Worm (Caenorhabditis elegans) whole organism, early embryonic: ENCODE measurements around the gene wdr-5.3.

Source experiments
- B0310.2 ChIP-seq: sonication (generic microtip); optimal IDR thresholded peaks from 2 replicates; lab custom pipeline; 2016; ENCODE audit warnings: mild to moderate bottlenecking, missing genetic modification characterization, missing compliant biosample characterization
- F13C5.2 ChIP-seq: sonication (generic microtip); optimal IDR thresholded peaks from 2 replicates; lab custom pipeline; 2017; ENCODE audit warnings: mild to moderate bottlenecking, missing genetic modification characterization, inconsistent platforms, missing compliant biosample characterization
- aly-1 ChIP-seq: sonication (generic microtip); optimal IDR thresholded peaks from 2 replicates; lab custom pipeline; 2016; ENCODE audit warnings: missing genetic modification characterization, missing compliant biosample characterization
- ama-1 ChIP-seq: fragments of 150-350 bp; optimal IDR thresholded peaks from 2 replicates; lab custom pipeline; 2014
- ceh-13 ChIP-seq: fragments of 200-800 bp; sonication (Bioruptor generic); optimal IDR thresholded peaks from 2 replicates; lab custom pipeline; 2018; ENCODE audit warnings: mild to moderate bottlenecking, missing genetic modification characterization, missing compliant biosample characterization
- ceh-36 ChIP-seq: sonication (generic microtip); optimal IDR thresholded peaks from 2 replicates; lab custom pipeline; 2016; ENCODE audit warnings: missing genetic modification characterization, inconsistent platforms, missing compliant biosample characterization
- ets-7 ChIP-seq: sonication (generic microtip); optimal IDR thresholded peaks from 2 replicates; lab custom pipeline; 2016; ENCODE audit warnings: missing genotype, missing genetic modification characterization, missing compliant biosample characterization
- flt-1 ChIP-seq: fragments of 200-800 bp; sonication (Bioruptor generic); IDR thresholded peaks from 2 replicates; pipeline ENCODE4 v1.3.6; 2022; ENCODE audit warnings: missing genetic modification characterization, missing compliant biosample characterization
- hmbx-1 ChIP-seq: sonication (generic microtip); optimal IDR thresholded peaks from 2 replicates; lab custom pipeline; 2016; ENCODE audit warnings: mild to moderate bottlenecking, missing genetic modification characterization, missing compliant biosample characterization
- hmg-4 ChIP-seq: fragments of 200-800 bp; sonication (Bioruptor generic); optimal IDR thresholded peaks from 2 replicates; lab custom pipeline; 2018; ENCODE audit warnings: mild to moderate bottlenecking, missing genetic modification characterization, missing compliant biosample characterization
- hnd-1 ChIP-seq: sonication (generic microtip); optimal IDR thresholded peaks from 2 replicates; lab custom pipeline; 2016; ENCODE audit warnings: missing genetic modification characterization, missing compliant biosample characterization
- pes-1 ChIP-seq: fragments of 200-800 bp; sonication (Bioruptor generic); IDR thresholded peaks from 2 replicates; pipeline ENCODE4 v1.3.6; 2022; ENCODE audit warnings: missing genetic modification reagents, missing genetic modification characterization, missing compliant biosample characterization
- scrt-1 ChIP-seq: fragments of 200-800 bp; sonication (Bioruptor generic); IDR thresholded peaks from 2 replicates; pipeline ENCODE4 v1.3.6; 2022; ENCODE audit warnings: missing genetic modification characterization, missing compliant biosample characterization
- sea-1 ChIP-seq: fragments of 200-800 bp; sonication (Bioruptor generic); conservative IDR thresholded peaks from 2 replicates; pipeline ENCODE4 v1.3.6; 2022; ENCODE audit warnings: missing genetic modification characterization, missing compliant biosample characterization
- tbx-11 ChIP-seq: fragments of 200-800 bp; sonication (Bioruptor generic); IDR thresholded peaks from 2 replicates; pipeline ENCODE4 v1.3.6; 2022; ENCODE audit warnings: missing genetic modification characterization, missing compliant biosample characterization
- tbx-37 ChIP-seq: fragments of 200-800 bp; sonication (Bioruptor generic); conservative IDR thresholded peaks from 2 replicates; pipeline ENCODE4 v1.3.6; 2022; ENCODE audit warnings: missing genetic modification reagents, missing genetic modification characterization, missing compliant biosample characterization
- tra-4 ChIP-seq: sonication (generic microtip); optimal IDR thresholded peaks from 2 replicates; lab custom pipeline; 2017; ENCODE audit warnings: missing genetic modification characterization, missing compliant biosample characterization

Gene wdr-5.3

DNA sequence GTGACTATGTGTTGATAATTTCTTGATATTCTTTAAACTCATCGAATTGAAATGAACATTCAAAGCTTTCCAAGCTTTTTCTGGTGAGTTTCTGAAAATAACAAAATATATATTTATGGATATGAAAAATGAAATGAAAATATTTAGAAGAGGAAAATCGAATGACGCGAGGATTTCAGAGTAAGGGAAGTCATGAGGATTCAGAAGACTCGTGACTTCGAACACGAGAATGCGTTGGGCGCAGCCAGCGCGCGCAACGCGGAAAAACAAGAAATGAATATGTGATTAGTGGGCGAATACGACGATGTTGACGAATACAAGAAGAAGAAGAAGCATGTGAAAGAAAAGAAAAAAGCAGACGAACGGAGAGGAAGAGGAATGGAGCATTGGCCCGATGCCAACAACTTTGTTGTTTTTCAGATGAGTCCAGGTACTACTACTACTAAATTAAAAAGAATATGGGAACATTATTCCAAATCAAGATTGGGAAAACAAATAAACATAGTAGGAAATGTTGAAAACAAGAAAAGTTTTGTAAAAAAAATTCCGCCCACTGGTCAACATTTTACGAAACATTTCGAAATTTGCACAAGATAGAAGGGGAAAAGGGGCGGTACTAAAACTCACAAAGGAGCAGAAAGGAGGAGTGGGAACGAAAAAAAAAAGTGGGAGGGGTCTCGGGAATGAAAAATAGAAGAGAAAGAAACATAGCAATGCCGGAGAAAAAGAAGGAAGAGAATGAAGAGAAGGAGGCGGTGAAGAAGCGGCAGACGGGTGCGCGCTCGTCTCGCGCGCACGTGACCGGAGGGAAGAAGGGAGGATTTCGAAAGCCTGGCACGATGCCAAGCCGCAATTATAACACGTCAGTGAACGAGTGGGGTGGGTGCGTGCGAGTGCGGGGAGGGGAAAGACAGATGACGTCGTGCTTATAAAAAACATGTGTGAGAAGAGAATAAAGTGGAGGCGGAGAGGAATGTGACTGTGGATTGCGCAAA is 21.5 kb upstream of the wdr-5.3 start:
- TF ChIP-seq F13C5.2 (tag; lab: Kevin White, UChicago) = peak; percentile 28
- peak; percentile 46 for TF ChIP-seq hmg-4 (GFP tag; lab: Kevin White, UChicago)
- no peak for TF ChIP-seq ets-7

DNA sequence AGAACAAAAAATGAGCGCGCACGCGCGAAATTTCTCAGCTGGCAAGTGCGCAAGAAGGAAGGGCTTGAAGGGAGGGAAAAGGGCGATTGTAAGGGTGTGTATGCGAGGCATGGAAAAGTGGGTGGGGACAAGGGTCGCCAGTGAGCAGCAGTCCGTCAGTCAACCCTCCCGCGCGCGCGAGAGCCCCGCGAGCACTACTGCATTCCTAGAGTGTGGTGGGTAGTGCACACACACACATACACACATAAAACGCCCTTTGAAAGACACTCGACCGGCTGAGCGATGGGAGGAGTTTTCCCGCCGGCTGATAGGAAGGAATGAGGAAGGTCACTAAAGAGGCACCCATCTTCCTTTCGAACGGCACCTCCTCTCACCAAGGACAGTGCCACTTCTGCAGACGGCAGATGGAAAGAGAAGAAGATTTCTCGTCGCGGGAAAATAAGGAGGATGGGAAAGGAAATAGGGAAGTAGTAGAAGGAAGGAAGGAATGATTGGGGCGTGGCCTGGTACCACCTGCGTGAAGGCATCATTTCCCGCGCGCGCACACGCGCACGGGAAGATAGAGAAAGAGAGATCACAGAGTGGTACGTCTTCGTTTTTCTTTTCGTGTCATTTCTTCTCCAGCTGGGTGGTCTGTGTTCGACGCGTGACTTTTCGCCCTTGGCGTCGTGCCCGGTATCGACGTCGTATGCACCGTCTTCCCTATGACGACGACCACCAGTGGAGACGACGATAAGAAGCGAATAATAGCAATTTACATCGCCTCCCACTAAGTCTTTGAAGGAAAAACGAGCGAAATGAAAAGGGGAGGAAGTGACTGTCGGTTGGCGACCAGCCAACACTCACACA is 19.8 kb upstream of the wdr-5.3 start:
- TF ChIP-seq hmg-4 (GFP tag; lab: Kevin White, UChicago) (no peak), B0310.2 (no peak), flt-1 (GFP tag; lab: Robert Waterston, UW) (no peak; the same call in 1 of the 2 replicates), ets-7 (no peak), F13C5.2 (tag; lab: Kevin White, UChicago) (peak; percentile 52), tbx-37 (GFP tag; lab: Robert Waterston, UW) (no peak), pes-1 (GFP tag; lab: Robert Waterston, UW) (0 out of 2 replicates have a peak, but pooled peaks have one; percentile 39), ceh-13 (GFP tag; lab: Kevin White, UChicago) (no peak), aly-1 (tag; lab: Kevin White, UChicago) (peak; percentile 53)

DNA sequence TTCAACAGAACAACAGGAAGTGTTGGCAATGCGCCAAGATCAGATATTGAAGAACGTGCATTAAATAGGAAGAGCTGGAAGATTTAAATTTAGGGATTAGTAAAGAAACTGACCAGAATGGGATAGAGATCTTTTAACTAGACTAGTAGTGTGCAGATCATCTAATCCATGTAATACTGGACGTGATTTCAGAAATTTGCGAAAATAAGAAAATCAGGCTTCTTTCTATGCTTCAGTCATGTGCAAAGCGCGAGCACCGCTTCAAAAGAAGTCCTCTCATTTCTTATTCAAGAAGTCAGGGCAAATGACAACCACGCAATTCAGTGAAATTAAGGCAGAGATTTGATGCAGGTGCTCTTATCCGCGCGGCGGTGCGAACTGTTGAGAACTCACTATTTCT is 18.9 kb upstream of the wdr-5.3 start:
- TF ChIP-seq sea-1 (no peak), F13C5.2 (tag; lab: Kevin White, UChicago) (no peak), ets-7 (no peak), scrt-1 (GFP tag; lab: Robert Waterston, UW) (no peak), ceh-13 (GFP tag; lab: Kevin White, UChicago) (no peak), hmg-4 (GFP tag; lab: Kevin White, UChicago) (no peak), flt-1 (GFP tag; lab: Robert Waterston, UW) (no peak), aly-1 (tag; lab: Kevin White, UChicago) (no peak), hnd-1 (tag; lab: Kevin White, UChicago) (no peak), ama-1 (no peak), pes-1 (GFP tag; lab: Robert Waterston, UW) (no peak), hmbx-1 (tag; lab: Kevin White, UChicago) (no peak), ceh-36 (tag; lab: Kevin White, UChicago) (no peak), tbx-11 (GFP tag; lab: Robert Waterston, UW) (no peak), B0310.2 (no peak), tbx-37 (GFP tag; lab: Robert Waterston, UW) (no peak), tra-4 (tag; lab: Kevin White, UChicago) (no peak)

DNA sequence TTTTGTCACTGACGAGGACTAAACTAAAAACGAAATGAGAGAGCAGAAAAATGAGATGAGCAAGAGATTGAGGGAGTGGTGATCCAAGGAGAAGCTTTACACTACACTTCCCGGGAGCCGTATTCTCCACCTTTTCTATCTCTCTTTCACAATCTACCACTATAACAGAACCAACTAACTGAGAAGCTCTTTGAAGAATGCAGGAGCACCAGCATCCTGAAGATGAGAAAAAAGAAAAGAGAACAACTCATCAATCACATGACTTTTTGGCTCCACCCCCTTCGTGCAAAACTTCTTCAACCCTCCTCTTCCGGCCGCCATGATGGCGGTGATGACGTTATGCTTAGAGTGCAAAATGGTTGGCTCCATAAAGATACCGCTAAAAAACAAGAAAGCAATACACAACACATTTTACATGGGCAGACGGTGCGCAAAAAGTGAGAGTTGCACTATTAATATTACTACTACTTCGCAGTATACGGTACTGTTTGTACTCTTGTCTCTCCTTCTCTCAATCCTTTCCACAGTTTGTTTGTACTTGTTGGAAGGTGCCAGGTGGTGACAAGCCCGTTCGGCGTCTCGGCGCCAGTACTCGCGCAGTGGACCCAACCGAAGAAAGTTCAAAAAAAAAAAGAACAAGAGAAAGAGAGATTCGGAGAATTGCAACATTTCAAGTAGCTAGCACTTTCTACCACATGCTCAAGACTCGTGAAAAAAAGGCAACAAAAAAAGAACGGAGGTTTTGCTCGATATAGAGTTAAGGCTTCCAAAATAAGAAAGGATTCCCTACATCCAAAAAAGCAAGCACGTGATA is 17.7 kb upstream of the wdr-5.3 start:
- TF ChIP-seq hmg-4 (GFP tag; lab: Kevin White, UChicago) (no peak), ceh-13 (GFP tag; lab: Kevin White, UChicago) (no peak), hmbx-1 (tag; lab: Kevin White, UChicago) (no peak), hnd-1 (tag; lab: Kevin White, UChicago) (no peak), F13C5.2 (tag; lab: Kevin White, UChicago) (no peak), aly-1 (tag; lab: Kevin White, UChicago) (no peak), sea-1 (no peak), flt-1 (GFP tag; lab: Robert Waterston, UW) (no peak), tra-4 (tag; lab: Kevin White, UChicago) (no peak), tbx-37 (GFP tag; lab: Robert Waterston, UW) (no peak), B0310.2 (no peak), ets-7 (no peak), ceh-36 (tag; lab: Kevin White, UChicago) (no peak), ama-1 (no peak), pes-1 (GFP tag; lab: Robert Waterston, UW) (no peak), tbx-11 (GFP tag; lab: Robert Waterston, UW) (no peak), scrt-1 (GFP tag; lab: Robert Waterston, UW) (no peak)

DNA sequence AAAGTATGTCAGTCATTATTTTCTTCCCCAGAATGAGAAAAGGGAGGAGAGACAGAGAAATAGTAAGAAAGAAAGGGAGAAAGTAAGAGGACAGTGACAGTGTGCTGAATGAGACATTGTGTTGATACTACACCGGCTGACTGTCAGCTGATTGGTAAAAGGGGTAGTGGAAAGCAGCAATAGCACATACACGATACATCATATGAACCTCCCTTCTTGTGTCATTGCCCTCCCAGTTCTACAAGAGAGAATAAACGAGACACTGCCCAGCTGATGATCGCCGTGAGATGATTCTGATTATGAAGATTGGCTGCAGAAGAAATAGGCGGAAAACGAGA is 17.1 kb upstream of the wdr-5.3 start:
- TF ChIP-seq tbx-37 (GFP tag; lab: Robert Waterston, UW) = no peak
- 0 out of 2 replicates have a peak, but pooled peaks have one; percentile 13 for TF ChIP-seq sea-1

DNA sequence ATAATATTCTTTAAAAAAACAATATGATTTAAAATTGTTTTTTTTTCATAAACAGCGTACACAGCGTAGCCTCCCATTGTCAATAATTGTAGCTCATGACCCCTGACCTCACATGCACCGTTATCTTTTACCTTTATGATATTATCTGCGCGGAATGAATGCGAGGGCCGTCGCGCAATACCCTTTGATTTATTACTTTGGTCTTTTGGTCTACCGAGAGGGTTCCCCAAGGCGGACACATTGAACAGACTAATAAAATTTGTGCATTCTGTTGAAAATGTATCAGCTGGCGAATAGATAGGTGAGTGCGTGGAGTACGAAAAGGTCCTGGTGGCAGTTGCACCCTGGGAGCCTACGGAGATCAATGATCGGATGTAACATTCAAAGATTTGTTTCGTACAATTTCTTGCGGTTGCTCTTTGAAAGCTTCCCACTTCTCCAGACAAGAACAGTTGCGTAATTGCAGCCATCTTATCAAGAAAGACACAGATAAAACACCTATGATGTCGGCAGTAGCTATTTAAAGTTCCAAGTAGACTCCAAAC is 16.5 kb upstream of the wdr-5.3 start:
- TF ChIP-seq ceh-36 (tag; lab: Kevin White, UChicago) = no peak

DNA sequence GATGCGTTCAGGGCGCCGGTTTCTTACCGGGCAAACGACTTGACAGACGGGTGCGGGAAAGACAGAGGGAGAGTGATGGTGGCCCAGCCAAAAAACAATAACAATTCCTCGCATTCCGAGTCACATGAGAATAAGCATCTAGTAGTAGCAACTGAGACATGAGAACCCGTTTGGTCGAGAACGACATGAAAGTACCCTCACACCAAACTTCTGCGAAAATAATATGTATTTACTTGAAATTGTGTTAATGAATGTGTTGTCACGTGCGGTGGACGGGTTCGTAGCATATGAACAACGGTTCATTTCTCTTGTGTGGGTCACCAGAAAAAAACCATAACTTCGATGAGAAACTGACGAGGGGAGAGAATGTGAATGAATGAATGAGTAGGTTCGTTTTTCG is 16.0 kb upstream of the wdr-5.3 start:
- TF ChIP-seq hmbx-1 (tag; lab: Kevin White, UChicago) (no peak), B0310.2 (no peak), sea-1 (no peak), tbx-11 (GFP tag; lab: Robert Waterston, UW) (no peak), tra-4 (tag; lab: Kevin White, UChicago) (no peak), pes-1 (GFP tag; lab: Robert Waterston, UW) (no peak), flt-1 (GFP tag; lab: Robert Waterston, UW) (no peak), tbx-37 (GFP tag; lab: Robert Waterston, UW) (no peak)
